Fruit fly (Drosophila melanogaster) whole organism, embryonic: ENCODE measurements around the gene PNKP.
A peak's percentile ranks its signal among the peaks of the same experiment; 100 is the strongest.

ENCODE experiments used
- Atf6 ChIP-seq: fragments of 200-800 bp; sonication (Bioruptor generic); IDR thresholded peaks from 2 replicates; pipeline ENCODE4 v1.3.6; 2022; ENCODE audit warnings: missing biosample characterization, missing genetic modification characterization
- Awh ChIP-seq: fragments of 200-800 bp; sonication (Bioruptor generic); IDR thresholded peaks from 2 replicates; pipeline ENCODE4, ENCODE4 v1.3.6; 2022; ENCODE audit warnings: missing biosample characterization, missing genetic modification characterization
- CG10366 ChIP-seq: fragments of 200-800 bp; sonication (Bioruptor generic); IDR thresholded peaks from 2 replicates; pipeline ENCODE4 v1.3.6; 2022; ENCODE audit warnings: missing biosample characterization, missing genetic modification characterization
- CG12155 ChIP-seq: fragments of 200-800 bp; sonication (Bioruptor generic); optimal IDR thresholded peaks from 3 replicates; lab custom pipeline; 2016; ENCODE audit warnings: missing biosample characterization, missing genetic modification characterization
- CG13287 ChIP-seq: fragments of 200-800 bp; sonication (Bioruptor generic); IDR thresholded peaks from 2 replicates; pipeline ENCODE4 v1.3.6; 2022; ENCODE audit warnings: missing biosample characterization, missing genetic modification characterization; ENCODE audit not compliant: partially characterized antibody
- CG14965 ChIP-seq: fragments of 200-800 bp; sonication (Bioruptor generic); optimal IDR thresholded peaks from 2 replicates; lab custom pipeline; 2016; ENCODE audit warnings: missing biosample characterization, missing genetic modification characterization, borderline replicate concordance
- CG30020 ChIP-seq: fragments of 200-800 bp; optimal IDR thresholded peaks from 2 replicates; lab custom pipeline; 2019; ENCODE audit warnings: missing biosample characterization, mild to moderate bottlenecking, missing genetic modification characterization, moderate library complexity
- CG31388 ChIP-seq: fragments of 200-800 bp; sonication (Bioruptor generic); optimal IDR thresholded peaks from 2 replicates; lab custom pipeline; 2016; ENCODE audit warnings: missing biosample characterization, missing genetic modification characterization
- CG3281 ChIP-seq: fragments of 200-800 bp; sonication (Bioruptor generic); optimal IDR thresholded peaks from 3 replicates; lab custom pipeline; 2017; ENCODE audit warnings: missing biosample characterization, mild to moderate bottlenecking, missing genetic modification characterization
- CG3995 ChIP-seq: fragments of 200-800 bp; sonication (Bioruptor generic); optimal IDR thresholded peaks from 3 replicates; lab custom pipeline; 2016; ENCODE audit warnings: missing biosample characterization, missing genetic modification characterization
- CG4282 ChIP-seq: fragments of 200-800 bp; sonication (Bioruptor generic); optimal IDR thresholded peaks from 2 replicates; lab custom pipeline; 2016; ENCODE audit warnings: missing biosample characterization, missing genetic modification characterization
- CG4617 ChIP-seq: fragments of 200-800 bp; sonication (Bioruptor generic); optimal IDR thresholded peaks from 3 replicates; lab custom pipeline; 2016; ENCODE audit warnings: missing biosample characterization, missing genetic modification characterization, borderline replicate concordance
- CG4854 ChIP-seq: fragments of 200-800 bp; sonication (Bioruptor generic); optimal IDR thresholded peaks from 2 replicates; lab custom pipeline; 2016; ENCODE audit warnings: missing biosample characterization, missing genetic modification characterization, inconsistent platforms
- CG6791 ChIP-seq: fragments of 200-800 bp; sonication (Bioruptor generic); IDR thresholded peaks from 3 replicates; pipeline ENCODE4 v1.3.6; 2022; ENCODE audit warnings: missing biosample characterization, missing genetic modification characterization; ENCODE audit not compliant: partially characterized antibody
- CG7271 ChIP-seq: fragments of 200-800 bp; sonication (Bioruptor generic); optimal IDR thresholded peaks from 2 replicates; lab custom pipeline; 2018; ENCODE audit warnings: missing biosample characterization, mild to moderate bottlenecking, missing genetic modification characterization, moderate library complexity
- CG7372 ChIP-seq: fragments of 200-800 bp; sonication (Bioruptor generic); IDR thresholded peaks from 2 replicates; pipeline ENCODE4 v1.3.6; 2022; ENCODE audit warnings: missing biosample characterization, missing genetic modification characterization
- CG8388 ChIP-seq: fragments of 200-800 bp; sonication (Bioruptor generic); optimal IDR thresholded peaks from 2 replicates; lab custom pipeline; 2019; ENCODE audit warnings: missing biosample characterization, mild to moderate bottlenecking, missing genetic modification characterization, moderate library complexity
- D ChIP-seq, 2 experiments: fragments of 200-800 bp in 1 of 2; fragments of >200 bp in 1 of 2; sonication (Bioruptor generic) in 1 of 2; optimal IDR thresholded peaks; 2 replicates in 1 of 2; 3 replicates in 1 of 2; lab custom pipeline; 2017; ENCODE audit warnings: mild to moderate bottlenecking in 1 of 2, missing biosample characterization in 1 of 2, missing genetic modification characterization in 1 of 2, missing genetic modification reagents in 1 of 2
- Dek ChIP-seq: fragments of 200-800 bp; sonication (Bioruptor generic); optimal IDR thresholded peaks from 3 replicates; lab custom pipeline; 2019; ENCODE audit warnings: missing biosample characterization, mild to moderate bottlenecking, missing genetic modification characterization, moderate library complexity
- Drgx ChIP-seq: fragments of 200-800 bp; sonication (Bioruptor generic); IDR thresholded peaks from 2 replicates; pipeline ENCODE4 v1.3.6; 2022; ENCODE audit warnings: missing biosample characterization, missing genetic modification characterization
- Ets97D ChIP-seq: fragments of 200-800 bp; sonication (Bioruptor generic); optimal IDR thresholded peaks from 3 replicates; lab custom pipeline; 2016; ENCODE audit warnings: missing biosample characterization, missing genetic modification characterization
- H2.0 ChIP-seq: fragments of 200-800 bp; sonication (Bioruptor generic); IDR thresholded peaks from 2 replicates; pipeline ENCODE4 v1.3.6; 2022; ENCODE audit warnings: missing biosample characterization, missing genetic modification characterization
- HLH4C ChIP-seq: fragments of 200-800 bp; sonication (Bioruptor generic); IDR thresholded peaks from 3 replicates; pipeline ENCODE4 v1.3.6; 2022; ENCODE audit warnings: missing biosample characterization, missing genetic modification characterization; ENCODE audit not compliant: partially characterized antibody
- HLH54F ChIP-seq: fragments of 200-800 bp; sonication (Bioruptor generic); optimal IDR thresholded peaks from 3 replicates; lab custom pipeline; 2016; ENCODE audit warnings: missing biosample characterization, missing genetic modification characterization
- Hey ChIP-seq: fragments of 200-800 bp; sonication (Bioruptor generic); optimal IDR thresholded peaks from 3 replicates; lab custom pipeline; 2018; ENCODE audit warnings: missing biosample characterization, mild to moderate bottlenecking, missing genetic modification characterization
- Lpt ChIP-seq: fragments of >200 bp; optimal IDR thresholded peaks from 2 replicates; lab custom pipeline; 2018; ENCODE audit warnings: missing biosample characterization, missing genetic modification characterization
- NC2α ChIP-seq: fragments of 200-800 bp; sonication (Bioruptor generic); optimal IDR thresholded peaks from 2 replicates; lab custom pipeline; 2016; ENCODE audit warnings: missing biosample characterization, missing genetic modification characterization
- Ravus ChIP-seq: fragments of 200-800 bp; sonication (Bioruptor generic); IDR thresholded peaks from 2 replicates; pipeline ENCODE4 v1.3.6; 2022; ENCODE audit warnings: missing biosample characterization, missing genetic modification characterization
- Taf1 ChIP-seq: fragments of 200-800 bp; sonication (Bioruptor generic); IDR thresholded peaks from 2 replicates; pipeline ENCODE4 v1.3.6; 2022; ENCODE audit warnings: missing biosample characterization, missing genetic modification characterization
- ash1 ChIP-seq: fragments of 200-800 bp; sonication (Bioruptor generic); optimal IDR thresholded peaks from 2 replicates; lab custom pipeline; 2018; ENCODE audit warnings: missing biosample characterization, mild to moderate bottlenecking, missing genetic modification characterization
- croc ChIP-seq: fragments of 200-800 bp; sonication (Bioruptor generic); conservative IDR thresholded peaks from 3 replicates; pipeline ENCODE4 v1.3.6; 2022; ENCODE audit warnings: missing biosample characterization, missing genetic modification characterization
- dysf ChIP-seq: fragments of 200-800 bp; sonication (Bioruptor generic); IDR thresholded peaks from 3 replicates; pipeline ENCODE4 v1.3.6; 2022; ENCODE audit warnings: missing biosample characterization, missing genetic modification characterization
- fu2 ChIP-seq: fragments of 200-800 bp; sonication (Bioruptor generic); optimal IDR thresholded peaks from 2 replicates; lab custom pipeline; 2016; ENCODE audit warnings: missing biosample characterization, missing genetic modification characterization
- gfzf ChIP-seq: fragments of 200-800 bp; sonication (Bioruptor generic); optimal IDR thresholded peaks from 2 replicates; lab custom pipeline; 2016; ENCODE audit warnings: missing biosample characterization, mild to moderate bottlenecking, missing genetic modification characterization, moderate library complexity
- her ChIP-seq: fragments of 200-800 bp; sonication (Bioruptor generic); optimal IDR thresholded peaks from 2 replicates; lab custom pipeline; 2016; ENCODE audit warnings: missing biosample characterization, missing genetic modification characterization
- lmd ChIP-seq: fragments of 200-800 bp; sonication (Bioruptor generic); IDR thresholded peaks from 2 replicates; pipeline ENCODE4 v1.3.6; 2022; ENCODE audit warnings: missing biosample characterization, missing genetic modification characterization
- luna ChIP-seq: fragments of 200-800 bp; sonication (Bioruptor generic); optimal IDR thresholded peaks from 2 replicates; lab custom pipeline; 2016; ENCODE audit warnings: missing biosample characterization, missing genetic modification characterization
- mld ChIP-seq: fragments of 200-800 bp; sonication (Bioruptor generic); IDR thresholded peaks from 3 replicates; pipeline ENCODE4 v1.3.6; 2022; ENCODE audit warnings: missing biosample characterization, missing genetic modification characterization; ENCODE audit not compliant: partially characterized antibody
- nau ChIP-seq: fragments of 200-800 bp; sonication (Bioruptor generic); optimal IDR thresholded peaks from 3 replicates; lab custom pipeline; 2017; ENCODE audit warnings: missing biosample characterization, mild to moderate bottlenecking, missing genetic modification characterization, missing genetic modification reagents
- nom ChIP-seq: fragments of 200-800 bp; sonication (Bioruptor generic); optimal IDR thresholded peaks from 2 replicates; lab custom pipeline; 2017; ENCODE audit warnings: missing biosample characterization, missing genetic modification characterization, mild to moderate bottlenecking, moderate library complexity, missing genetic modification reagents
- p53 ChIP-seq: fragments of 200-800 bp; sonication (Bioruptor generic); optimal IDR thresholded peaks from 2 replicates; lab custom pipeline; 2016; ENCODE audit warnings: missing biosample characterization, missing genetic modification characterization
- pfk ChIP-seq: fragments of 200-800 bp; sonication (Bioruptor generic); optimal IDR thresholded peaks from 2 replicates; lab custom pipeline; 2018; ENCODE audit warnings: missing biosample characterization, mild to moderate bottlenecking, missing genetic modification characterization, moderate library complexity
- seq ChIP-seq: fragments of 200-800 bp; sonication (Bioruptor generic); IDR thresholded peaks from 2 replicates; pipeline ENCODE4 v1.3.6; 2022; ENCODE audit warnings: missing biosample characterization, missing genetic modification characterization
- sug ChIP-seq: fragments of 200-800 bp; optimal IDR thresholded peaks from 2 replicates; lab custom pipeline; 2019; ENCODE audit warnings: missing biosample characterization, mild to moderate bottlenecking, missing genetic modification characterization, moderate library complexity
- tup ChIP-seq: fragments of 200-800 bp; sonication (Bioruptor generic); optimal IDR thresholded peaks from 2 replicates; lab custom pipeline; 2016; ENCODE audit warnings: missing biosample characterization, mild to moderate bottlenecking, missing genetic modification characterization, moderate library complexity
- twi ChIP-seq: fragments of 200-800 bp; optimal IDR thresholded peaks from 2 replicates; lab custom pipeline; 2019; ENCODE audit warnings: missing biosample characterization, mild to moderate bottlenecking, missing genetic modification characterization, moderate library complexity
- unpg ChIP-seq: fragments of 200-800 bp; sonication (Bioruptor generic); optimal IDR thresholded peaks from 3 replicates; lab custom pipeline; 2018; ENCODE audit warnings: missing biosample characterization, mild to moderate bottlenecking, missing genetic modification characterization, moderate library complexity
- wek ChIP-seq: fragments of 200-800 bp; sonication (Bioruptor generic); optimal IDR thresholded peaks from 3 replicates; lab custom pipeline; 2018; ENCODE audit warnings: missing biosample characterization, mild to moderate bottlenecking, missing genetic modification characterization, moderate library complexity
- wor ChIP-seq: fragments of 200-800 bp; sonication (Bioruptor generic); IDR thresholded peaks from 2 replicates; pipeline ENCODE4 v1.3.6; 2022; ENCODE audit warnings: missing biosample characterization, missing genetic modification characterization

Gene PNKP

DNA sequence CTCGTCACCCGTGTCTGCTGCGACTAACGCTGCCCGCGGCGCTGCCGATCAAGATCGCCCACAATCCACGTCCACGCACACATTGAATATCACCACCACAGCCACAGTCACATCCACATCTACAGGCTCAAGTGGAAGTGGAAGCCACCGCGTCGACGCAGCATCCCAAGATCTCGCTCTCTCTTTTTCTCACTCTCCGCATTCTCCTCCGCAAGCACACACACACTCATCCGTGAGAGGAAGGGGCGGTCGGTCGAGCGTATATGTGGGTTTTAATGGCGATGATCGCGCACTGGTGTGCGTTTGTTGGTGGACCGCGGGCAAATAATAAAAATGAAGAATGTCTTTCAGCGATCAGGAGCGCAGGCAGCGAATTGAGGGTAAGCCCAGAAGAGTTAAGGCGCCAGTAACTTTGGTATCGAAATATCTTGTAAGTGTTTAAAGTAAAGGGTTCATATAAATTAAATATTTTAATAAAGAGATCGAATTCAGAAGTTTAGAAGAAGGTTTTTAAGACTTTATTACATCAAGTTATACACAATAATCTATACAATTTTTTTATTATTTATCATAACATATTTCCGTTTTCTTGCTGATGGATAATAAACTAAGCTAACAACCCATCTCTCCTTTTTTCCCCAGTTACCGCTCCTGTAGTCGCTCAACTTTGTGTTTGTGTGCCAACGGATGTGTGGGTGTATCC is 9.4 kb downstream of the PNKP start, which contains the start of gene Poxm (continued):
- peak; percentile 63 for TF ChIP-seq CG4617
- TF ChIP-seq ash1 (GFP tag; lab: Kevin White, UChicago), result no peak
- TF ChIP-seq wor, result peak; percentile 82; the same call in 1 of the 2 replicates
- peak; percentile 70 for TF ChIP-seq Awh (GFP tag; lab: Robert Waterston, UW)
- TF ChIP-seq CG30020 (tag; lab: Kevin White, UChicago), result peak; percentile 78
- TF ChIP-seq fu2 (GFP tag; lab: Kevin White, UChicago), result no peak
- TF ChIP-seq Atf6 (GFP tag; lab: Robert Waterston, UW), result peak; percentile 79
- TF ChIP-seq CG6791, result no peak
- peak; percentile 61 for TF ChIP-seq CG4854
- peak; percentile 94 for TF ChIP-seq dysf
- TF ChIP-seq HLH54F, result peak; percentile 41
- TF ChIP-seq CG31388 (GFP tag; lab: Kevin White, UChicago), result peak; percentile 83
- TF ChIP-seq her (GFP tag; lab: Kevin White, UChicago), result no peak
- TF ChIP-seq CG7271 (tag; lab: Kevin White, UChicago), result no peak
- TF ChIP-seq gfzf (GFP tag; lab: Kevin White, UChicago), result no peak
- TF ChIP-seq HLH4C, result no peak
- no peak for TF ChIP-seq pfk (GFP tag; lab: Kevin White, UChicago)
- no peak for TF ChIP-seq D (optimal IDR thresholded peaks at IDR 0.05; lab: Kevin White, UChicago)
- TF ChIP-seq D (GFP tag; optimal IDR thresholded peaks at IDR 0.05; lab: Kevin White, UChicago), result peak; percentile 96
- TF ChIP-seq wek (GFP tag; lab: Kevin White, UChicago), result no peak
- peak; percentile 79 for TF ChIP-seq CG10366 (GFP tag; lab: Robert Waterston, UW)
- no peak for TF ChIP-seq CG13287 (GFP tag; lab: Robert Waterston, UW)
- no peak for TF ChIP-seq Hey
- TF ChIP-seq mld (GFP tag; lab: Robert Waterston, UW), result 0 out of 3 replicates have a peak, but pooled peaks have one; percentile 49
- no peak for TF ChIP-seq CG3995 (GFP tag; lab: Kevin White, UChicago)
- peak; percentile 78 for TF ChIP-seq nau (GFP tag; lab: Kevin White, UChicago)
- peak; percentile 90 for TF ChIP-seq twi (tag; lab: Kevin White, UChicago)
- TF ChIP-seq Dek (tag; lab: Kevin White, UChicago), result peak; percentile 87
- peak; percentile 94 for TF ChIP-seq lmd (GFP tag; lab: Robert Waterston, UW)
- TF ChIP-seq tup (GFP tag; lab: Kevin White, UChicago), result peak; percentile 60
- peak; percentile 78 for TF ChIP-seq seq
- TF ChIP-seq luna (GFP tag; lab: Kevin White, UChicago), result no peak
- peak; percentile 88 for TF ChIP-seq nom (GFP tag; lab: Kevin White, UChicago)
- no peak for TF ChIP-seq p53
- TF ChIP-seq croc (GFP tag; lab: Robert Waterston, UW), result peak; percentile 94
- no peak for TF ChIP-seq CG4282 (GFP tag; lab: Kevin White, UChicago)
- no peak for TF ChIP-seq CG14965 (GFP tag; lab: Kevin White, UChicago)
- TF ChIP-seq CG7372 (GFP tag; lab: Robert Waterston, UW), result peak; percentile 89
- no peak for TF ChIP-seq Lpt (GFP tag; lab: Kevin White, UChicago)
- no peak for TF ChIP-seq CG3281
- TF ChIP-seq Ravus, result peak; percentile 59
- TF ChIP-seq unpg (GFP tag; lab: Kevin White, UChicago), result peak; percentile 85
- peak; percentile 88 for TF ChIP-seq CG8388 (GFP tag; lab: Kevin White, UChicago)
- peak; percentile 33 for TF ChIP-seq Ets97D (GFP tag; lab: Kevin White, UChicago)
- TF ChIP-seq Drgx, result peak; percentile 92
- TF ChIP-seq sug (tag; lab: Kevin White, UChicago), result peak; percentile 87
- peak; percentile 49; the same call in 1 of the 2 replicates for TF ChIP-seq Taf1 (GFP tag; lab: Robert Waterston, UW)
- TF ChIP-seq CG12155 (GFP tag; lab: Kevin White, UChicago), result peak; percentile 78
- peak; percentile 53 for TF ChIP-seq H2.0 (GFP tag; lab: Robert Waterston, UW)
- no peak for TF ChIP-seq NC2α (GFP tag; lab: Kevin White, UChicago)
